Worm (Caenorhabditis elegans): ENCODE measurements around the gene H03G16.7.

H03G16.7 gene

ce11 chrX:15081486-15081885 lies 25.7 kb upstream of the H03G16.7 start (continued):
- no peak for TF ChIP-seq ceh-82 (tag; optimal IDR thresholded peaks at IDR 0.05)
- no peak for TF ChIP-seq unc-62 (GFP tag; optimal IDR thresholded peaks at IDR 0.05)
- TF ChIP-seq fkh-4 (tag; optimal IDR thresholded peaks at IDR 0.05; ENCODE audit: borderline replicate concordance), result no peak
- TF ChIP-seq unc-30 (tag; optimal IDR thresholded peaks at IDR 0.05), result no peak
- no peak for TF ChIP-seq irx-1 (tag; optimal IDR thresholded peaks at IDR 0.05)
- no peak for TF ChIP-seq nhr-47 (tag; optimal IDR thresholded peaks at IDR 0.05)
- TF ChIP-seq nhr-85 (tag), result no peak
- peak; percentile 37 for TF ChIP-seq unc-130 (tag; optimal IDR thresholded peaks at IDR 0.05)
- TF ChIP-seq jun-1 (tag; optimal IDR thresholded peaks at IDR 0.05), result no peak
- no peak for TF ChIP-seq ztf-4 (tag; optimal IDR thresholded peaks at IDR 0.05)
- no peak for TF ChIP-seq sup-37 (GFP tag; optimal IDR thresholded peaks at IDR 0.05)
- no peak for TF ChIP-seq grh-1 (GFP tag; IDR thresholded peaks at IDR 0.05)
- TF ChIP-seq ces-1 (GFP tag; optimal IDR thresholded peaks at IDR 0.05), result no peak

- TF ChIP-seq zip-4 (GFP tag; optimal IDR thresholded peaks at IDR 0.05), result no peak
- no peak for TF ChIP-seq Y116A8C.19 (tag; optimal IDR thresholded peaks at IDR 0.05; ENCODE audit: borderline replicate concordance)
- TF ChIP-seq unc-130 (tag; optimal IDR thresholded peaks at IDR 0.05), result peak; percentile 63
- TF ChIP-seq fkh-4 (tag; optimal IDR thresholded peaks at IDR 0.05; ENCODE audit: borderline replicate concordance), result no peak
- TF ChIP-seq nhr-76 (tag; optimal IDR thresholded peaks at IDR 0.05), result no peak
- no peak for TF ChIP-seq lin-39 (tag; optimal IDR thresholded peaks at IDR 0.05)
- TF ChIP-seq nhr-19 (GFP tag; conservative IDR thresholded peaks at IDR 0.05), result peak; percentile 60
- TF ChIP-seq mab-9 (GFP tag; IDR thresholded peaks at IDR 0.05), result no peak
- no peak for TF ChIP-seq ceh-88 (GFP tag; IDR thresholded peaks at IDR 0.05)
- TF ChIP-seq vab-15 (tag; optimal IDR thresholded peaks at IDR 0.05), result no peak
- no peak for TF ChIP-seq egl-27 (tag; optimal IDR thresholded peaks at IDR 0.05)
- no peak for TF ChIP-seq irx-1 (tag; optimal IDR thresholded peaks at IDR 0.05)
- no peak for TF ChIP-seq lin-15B (tag; optimal IDR thresholded peaks at IDR 0.05)
- peak in 1 of 2 experiments; percentile 74 for TF ChIP-seq mdl-1 (tag; optimal IDR thresholded peaks at IDR 0.05)
- TF ChIP-seq ztf-11 (tag; optimal IDR thresholded peaks at IDR 0.05), result no peak
- TF ChIP-seq nhr-12 (tag; optimal IDR thresholded peaks at IDR 0.05), result no peak
- TF ChIP-seq nhr-28 (tag; optimal IDR thresholded peaks at IDR 0.05), result no peak
- no peak for TF ChIP-seq pqm-1 (tag; optimal IDR thresholded peaks at IDR 0.05)
- no peak for TF ChIP-seq nhr-47 (tag; optimal IDR thresholded peaks at IDR 0.05)
- TF ChIP-seq skn-1 (tag; optimal IDR thresholded peaks at IDR 0.05), result no peak
- TF ChIP-seq dpl-1 (GFP tag; optimal IDR thresholded peaks at IDR 0.05), result no peak
- no peak for TF ChIP-seq jun-1 (tag; optimal IDR thresholded peaks at IDR 0.05)
- TF ChIP-seq zag-1 (tag; optimal IDR thresholded peaks at IDR 0.05), result no peak
- no peak for TF ChIP-seq dsc-1 (tag; optimal IDR thresholded peaks at IDR 0.05)
- no peak for TF ChIP-seq sup-37 (GFP tag; optimal IDR thresholded peaks at IDR 0.05)
- no peak for TF ChIP-seq pag-3 (tag; optimal IDR thresholded peaks at IDR 0.05; ENCODE audit: borderline replicate concordance, insufficient read depth)
- TF ChIP-seq nhr-71 (tag; optimal IDR thresholded peaks at IDR 0.05), result peak; percentile 69
- no peak for TF ChIP-seq unc-62 (GFP tag; optimal IDR thresholded peaks at IDR 0.05)
- no peak for TF ChIP-seq isw-1 (GFP tag; IDR thresholded peaks at IDR 0.05)
- no peak for TF ChIP-seq nhr-237 (tag; optimal IDR thresholded peaks at IDR 0.05)
- no peak for TF ChIP-seq rnt-1 (tag; optimal IDR thresholded peaks at IDR 0.05)
- TF ChIP-seq mef-2 (tag; optimal IDR thresholded peaks at IDR 0.05), result no peak
- TF ChIP-seq pax-3 (tag; optimal IDR thresholded peaks at IDR 0.05), result no peak
- no peak for TF ChIP-seq hpl-2 (GFP tag; optimal IDR thresholded peaks at IDR 0.05)
- TF ChIP-seq unc-86 (tag; optimal IDR thresholded peaks at IDR 0.05), result no peak
- no peak for TF ChIP-seq nhr-84 (tag; optimal IDR thresholded peaks at IDR 0.05)
- no peak for TF ChIP-seq efl-3 (GFP tag; optimal IDR thresholded peaks at IDR 0.05)
- TF ChIP-seq egl-13 (tag; optimal IDR thresholded peaks at IDR 0.05), result no peak
- no peak for TF ChIP-seq fos-1 (tag; optimal IDR thresholded peaks at IDR 0.05)
- TF ChIP-seq sox-4 (tag; optimal IDR thresholded peaks at IDR 0.05), result no peak
- TF ChIP-seq F16B12.6 (tag; optimal IDR thresholded peaks at IDR 0.05), result no peak
- no peak for TF ChIP-seq ama-1 (optimal IDR thresholded peaks at IDR 0.05)
- TF ChIP-seq hlh-17 (GFP tag; optimal IDR thresholded peaks at IDR 0.05; ENCODE audit: borderline replicate concordance), result no peak
- no peak for TF ChIP-seq snpc-4 (tag; optimal IDR thresholded peaks at IDR 0.05)
- no peak for TF ChIP-seq ceh-82 (tag; optimal IDR thresholded peaks at IDR 0.05)
- no peak for TF ChIP-seq unc-98 (GFP tag; IDR thresholded peaks at IDR 0.05)
Observed at ce11 chrX:15079406-15079805, 23.6 kb upstream of the H03G16.7 start.

Data from whole organism, L1 larva.